Worm (Caenorhabditis elegans): ENCODE results near the gene F13B12.3.

Gene F13B12.3

DNA sequence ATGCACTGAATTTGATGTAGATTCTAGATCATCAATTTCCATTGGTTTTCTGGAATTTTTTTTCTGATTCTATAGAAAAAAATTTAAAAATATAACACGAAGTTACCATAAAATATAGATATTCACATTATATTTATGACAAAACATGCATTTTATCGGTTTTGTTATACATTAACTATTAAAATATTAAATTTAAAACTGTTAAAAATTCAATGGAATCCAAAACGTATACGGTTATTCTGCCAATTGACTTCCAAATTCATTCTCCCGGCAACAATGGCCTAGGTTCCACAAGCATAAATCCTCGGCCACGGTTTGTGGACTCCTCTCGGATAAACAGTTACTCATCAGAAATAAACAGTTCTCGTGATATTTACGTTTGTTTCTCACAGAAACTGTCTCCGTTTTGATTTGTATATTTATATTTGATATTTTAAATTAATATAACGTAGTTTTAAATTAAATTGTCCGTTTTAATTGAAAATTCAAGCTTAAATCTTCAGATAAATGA, 44.7 kb downstream of the F13B12.3 start, which contains the start of the genes F01D4.5 and ced-5 (continued):
- no peak for TF ChIP-seq ceh-30 (tag; optimal IDR thresholded peaks at IDR 0.05)
- TF ChIP-seq zip-5 (tag; optimal IDR thresholded peaks at IDR 0.05), result peak; percentile 87
- TF ChIP-seq pqm-1 (tag; optimal IDR thresholded peaks at IDR 0.05), result peak; percentile 38
- TF ChIP-seq tbx-7 (tag; optimal IDR thresholded peaks at IDR 0.05), result peak; percentile 85
- no peak for TF ChIP-seq ceh-9 (tag; optimal IDR thresholded peaks at IDR 0.05)
- no peak for TF ChIP-seq nhr-232 (tag; optimal IDR thresholded peaks at IDR 0.05)
- TF ChIP-seq hlh-30 (tag; optimal IDR thresholded peaks at IDR 0.05; ENCODE audit: insufficient read depth), result no peak
- no peak for TF ChIP-seq fkh-10 (GFP tag; optimal IDR thresholded peaks at IDR 0.05)
- TF ChIP-seq ceh-6 (GFP tag; optimal IDR thresholded peaks at IDR 0.05), result no peak
- no peak for TF ChIP-seq ceh-14 (tag; optimal IDR thresholded peaks at IDR 0.05)
- peak; percentile 54 for TF ChIP-seq rnt-1 (tag; optimal IDR thresholded peaks at IDR 0.05)
- TF ChIP-seq fkh-6 (tag; optimal IDR thresholded peaks at IDR 0.05), result peak; percentile 66
- peak; percentile 26 for TF ChIP-seq hlh-6 (tag; optimal IDR thresholded peaks at IDR 0.05)
- no peak for TF ChIP-seq elt-4 (tag; optimal IDR thresholded peaks at IDR 0.05)
- no peak for TF ChIP-seq ceh-24 (tag; optimal IDR thresholded peaks at IDR 0.05)
- no peak for TF ChIP-seq pag-3 (tag; optimal IDR thresholded peaks at IDR 0.05; ENCODE audit: borderline replicate concordance)
- peak; percentile 93 for TF ChIP-seq ceh-2 (tag; optimal IDR thresholded peaks at IDR 0.05)
- TF ChIP-seq ceh-19 (GFP tag; optimal IDR thresholded peaks at IDR 0.05), result peak; percentile 26
- TF ChIP-seq sox-2 (GFP tag; IDR thresholded peaks at IDR 0.05), result no peak
- TF ChIP-seq unc-42 (tag; optimal IDR thresholded peaks at IDR 0.05), result peak; percentile 17
- TF ChIP-seq lim-6 (tag; optimal IDR thresholded peaks at IDR 0.05), result peak; percentile 62
- peak; percentile 79 for TF ChIP-seq elt-2 (tag; optimal IDR thresholded peaks at IDR 0.05)
- no peak for TF ChIP-seq madf-2 (tag; optimal IDR thresholded peaks at IDR 0.05)
- TF ChIP-seq pha-2 (tag; optimal IDR thresholded peaks at IDR 0.05), result no peak

DNA sequence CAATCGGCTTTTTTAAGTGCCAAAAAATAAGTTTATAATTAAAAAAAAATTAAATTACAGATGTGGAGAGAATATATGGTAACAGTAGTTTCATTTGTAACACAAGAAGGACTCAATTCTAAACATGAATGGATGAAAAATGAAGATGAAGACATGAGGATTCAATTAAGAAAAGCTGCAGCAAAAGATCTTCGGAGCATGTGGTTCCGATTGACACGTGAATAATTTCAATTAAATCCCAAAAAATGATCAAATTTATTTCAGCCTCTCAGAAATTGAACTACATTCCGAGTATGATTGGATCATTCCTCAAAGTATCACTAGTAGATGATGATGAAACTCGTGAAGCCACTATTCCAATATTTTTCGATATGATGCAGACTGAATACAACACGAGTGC, 50.5 kb downstream of the F13B12.3 start:
- TF ChIP-seq ceh-34 (tag; optimal IDR thresholded peaks at IDR 0.05) (no peak), ceh-6 (GFP tag; optimal IDR thresholded peaks at IDR 0.05) (no peak), hlh-8 (tag; optimal IDR thresholded peaks at IDR 0.05) (peak; percentile 3), madf-2 (tag; optimal IDR thresholded peaks at IDR 0.05) (no peak), ceh-30 (tag; optimal IDR thresholded peaks at IDR 0.05) (no peak), dve-1 (tag; optimal IDR thresholded peaks at IDR 0.05) (no peak)

All from whole organism, late embryonic.